Worm (Caenorhabditis elegans) whole organism, L4 larva: ENCODE data around the gene ZK546.2.
"Not testable (repeated sequence)": the region's sequence is repeated elsewhere in the genome, so short reads cannot be mapped to it uniquely, and the experiment has no call there.

Source experiments
- F26F4.8 ChIP-seq: fragments of 200-800 bp; sonication (Bioruptor generic); conservative IDR thresholded peaks from 2 replicates; pipeline ENCODE4 v1.3.6; 2022; ENCODE audit warnings: missing genetic modification characterization, missing compliant biosample characterization
- F37D6.2 ChIP-seq: sonication (generic microtip); optimal IDR thresholded peaks from 2 replicates; lab custom pipeline; 2016; ENCODE audit warnings: mild to moderate bottlenecking, missing genetic modification characterization, missing compliant biosample characterization
- F44E2.7 ChIP-seq: fragments of 200-800 bp; sonication (Bioruptor generic); IDR thresholded peaks from 2 replicates; pipeline ENCODE4 v2.1.2; 2022; ENCODE audit warnings: missing genetic modification characterization, missing compliant biosample characterization
- F49E8.2 ChIP-seq: sonication (generic microtip); optimal IDR thresholded peaks from 2 replicates; lab custom pipeline; 2016; ENCODE audit warnings: missing compliant biosample characterization, mild to moderate bottlenecking, missing genetic modification characterization, borderline replicate concordance
- T20F7.1 ChIP-seq: fragments of 200-800 bp; sonication (Bioruptor generic); optimal IDR thresholded peaks from 2 replicates; lab custom pipeline; 2018; ENCODE audit warnings: mild to moderate bottlenecking, missing genetic modification characterization, missing compliant biosample characterization
- T26A8.4 ChIP-seq: fragments of 200-800 bp; sonication (Bioruptor generic); IDR thresholded peaks from 2 replicates; pipeline ENCODE4 v1.3.6; 2022; ENCODE audit warnings: missing genetic modification characterization, missing compliant biosample characterization
- Y48G9A.11 ChIP-seq: fragments of 200-800 bp; sonication (Bioruptor generic); IDR thresholded peaks from 2 replicates; pipeline ENCODE4 v1.3.6; 2022; ENCODE audit warnings: missing genetic modification reagents, missing genetic modification characterization, missing compliant biosample characterization
- Y5F2A.4 ChIP-seq: fragments of 200-800 bp; sonication (Bioruptor generic); optimal IDR thresholded peaks from 2 replicates; lab custom pipeline; 2018; ENCODE audit warnings: mild to moderate bottlenecking, missing genetic modification characterization, missing compliant biosample characterization
- aha-1 ChIP-seq: fragments of 150-350 bp; peaks from one replicate; lab custom pipeline; 2014; ENCODE audit warnings: missing biosample characterization, missing genetic modification characterization
- aly-2 ChIP-seq: sonication (generic microtip); optimal IDR thresholded peaks from 2 replicates; lab custom pipeline; 2018; ENCODE audit warnings: missing biosample characterization, missing genetic modification characterization
- ama-1 ChIP-seq: fragments of 150-350 bp; optimal IDR thresholded peaks from 2 replicates; lab custom pipeline; 2014; ENCODE audit warnings: inconsistent platforms, mixed read lengths
- arid-1 ChIP-seq: fragments of 200-800 bp; sonication (Bioruptor generic); conservative IDR thresholded peaks from 2 replicates; pipeline ENCODE4 v1.3.6; 2022; ENCODE audit warnings: missing genetic modification reagents, missing genetic modification characterization, missing compliant biosample characterization
- daf-16 ChIP-seq, 3 experiments: sonication (generic microtip); optimal IDR thresholded peaks; 2 replicates each; lab custom pipeline; 2016 to 2017; ENCODE audit warnings: missing genetic modification characterization in 3 of 3, missing genetic modification reagents in 3 of 3, mild to moderate bottlenecking in 2 of 3, missing compliant biosample characterization in 2 of 3, missing biosample characterization in 1 of 3, moderate library complexity in 1 of 3
- daf-19 ChIP-seq: fragments of 200-800 bp; sonication (Bioruptor generic); conservative IDR thresholded peaks from 2 replicates; pipeline ENCODE4 v1.3.6; 2022; ENCODE audit warnings: missing genetic modification characterization, missing compliant biosample characterization
- dmd-6 ChIP-seq: fragments of 200-800 bp; sonication (Bioruptor generic); IDR thresholded peaks from 2 replicates; pipeline ENCODE4 v1.3.6; 2022; ENCODE audit warnings: missing genetic modification reagents, missing genetic modification characterization, missing compliant biosample characterization
- dpl-1 ChIP-seq: fragments of 150-350 bp; optimal IDR thresholded peaks from 2 replicates; lab custom pipeline; 2014; ENCODE audit warnings: missing biosample characterization, missing genetic modification reagents, missing genetic modification characterization
- dve-1 ChIP-seq: sonication (generic microtip); optimal IDR thresholded peaks from 2 replicates; lab custom pipeline; 2017; ENCODE audit warnings: antibody characterized with exemption, mild to moderate bottlenecking, missing genetic modification characterization, missing compliant biosample characterization; ENCODE audit not compliant: insufficient read depth
- egl-43 ChIP-seq: fragments of 200-800 bp; sonication (Bioruptor generic); IDR thresholded peaks from 2 replicates; pipeline ENCODE4 v1.3.6; 2022; ENCODE audit warnings: missing genetic modification reagents, missing genetic modification characterization, missing compliant biosample characterization
- gei-8 ChIP-seq: fragments of 200-800 bp; sonication (Bioruptor generic); optimal IDR thresholded peaks from 2 replicates; lab custom pipeline; 2018; ENCODE audit warnings: mild to moderate bottlenecking, missing genetic modification characterization, missing compliant biosample characterization
- hlh-11 ChIP-seq: fragments of 200-800 bp; sonication (Bioruptor generic); optimal IDR thresholded peaks from 2 replicates; lab custom pipeline; 2018; ENCODE audit warnings: mild to moderate bottlenecking, missing genetic modification characterization, missing compliant biosample characterization
- hlh-30 ChIP-seq: sonication (generic microtip); optimal IDR thresholded peaks from 2 replicates; lab custom pipeline; 2017; ENCODE audit warnings: antibody characterized with exemption, mild to moderate bottlenecking, missing genetic modification characterization, missing compliant biosample characterization; ENCODE audit not compliant: insufficient read depth
- lin-1 ChIP-seq: fragments of 200-800 bp; sonication (Bioruptor generic); IDR thresholded peaks from 2 replicates; pipeline ENCODE4 v1.3.6; 2022; ENCODE audit warnings: missing genetic modification reagents, missing genetic modification characterization, missing compliant biosample characterization
- lin-13 ChIP-seq: fragments of 150-350 bp; optimal IDR thresholded peaks from 2 replicates; lab custom pipeline; 2014; ENCODE audit warnings: missing biosample characterization, missing genetic modification reagents, missing genetic modification characterization
- lin-38 ChIP-seq: fragments of 200-800 bp; sonication (Bioruptor generic); IDR thresholded peaks from 2 replicates; pipeline ENCODE4 v1.3.6; 2022; ENCODE audit warnings: missing genetic modification reagents, missing genetic modification characterization, missing compliant biosample characterization
- lir-3 ChIP-seq: sonication (generic microtip); optimal IDR thresholded peaks from 2 replicates; lab custom pipeline; 2016; ENCODE audit warnings: mild to moderate bottlenecking, missing genetic modification characterization, missing compliant biosample characterization
- lsy-2 ChIP-seq, 2 experiments: fragments of 150-350 bp in 1 of 2; sonication (generic microtip) in 1 of 2; optimal IDR thresholded peaks; 2 replicates each; lab custom pipeline; 2014 to 2017; ENCODE audit warnings: missing biosample characterization in 2 of 2, missing genetic modification characterization in 2 of 2
- mdt-29 ChIP-seq: fragments of 200-800 bp; sonication (Bioruptor generic); IDR thresholded peaks from 2 replicates; pipeline ENCODE4 v1.3.6; 2022; ENCODE audit warnings: missing genetic modification reagents, missing genetic modification characterization, missing compliant biosample characterization
- mep-1 ChIP-seq: fragments of 150-350 bp; sonication (generic microtip); optimal IDR thresholded peaks from 3 replicates; lab custom pipeline; 2014; ENCODE audit warnings: missing biosample characterization, missing genetic modification characterization
- mes-2 ChIP-seq: sonication (generic microtip); optimal IDR thresholded peaks from 2 replicates; lab custom pipeline; 2016; ENCODE audit warnings: missing genotype, mild to moderate bottlenecking, missing genetic modification characterization, missing compliant biosample characterization; ENCODE audit not compliant: poor library complexity, severe bottlenecking
- nhr-102 ChIP-seq: sonication (generic microtip); optimal IDR thresholded peaks from 2 replicates; lab custom pipeline; 2016; ENCODE audit warnings: mild to moderate bottlenecking, missing genetic modification characterization, moderate library complexity, missing compliant biosample characterization
- nhr-11 ChIP-seq: fragments of 150-350 bp; optimal IDR thresholded peaks from 2 replicates; lab custom pipeline; 2014; ENCODE audit warnings: missing biosample characterization, missing genetic modification characterization
- nhr-111 ChIP-seq: fragments of 200-800 bp; sonication (Bioruptor generic); optimal IDR thresholded peaks from 2 replicates; lab custom pipeline; 2018; ENCODE audit warnings: mild to moderate bottlenecking, missing genetic modification characterization, missing compliant biosample characterization
- nhr-48 ChIP-seq: sonication (generic microtip); optimal IDR thresholded peaks from 2 replicates; lab custom pipeline; 2016; ENCODE audit warnings: mild to moderate bottlenecking, missing genetic modification characterization, missing compliant biosample characterization
- nhr-6 ChIP-seq: fragments of 150-350 bp; optimal IDR thresholded peaks from 2 replicates; lab custom pipeline; 2014; ENCODE audit warnings: missing biosample characterization, missing genetic modification characterization
- pha-4 ChIP-seq, 2 experiments: fragments of 150-350 bp in 1 of 2; fragments of 200-800 bp in 1 of 2; sonication (Bioruptor generic) in 1 of 2; IDR thresholded peaks in 1 of 2; optimal IDR thresholded peaks in 1 of 2; 2 replicates each; pipeline versions ENCODE4 v1.3.6 to Lab custom; 2014 to 2022; ENCODE audit warnings: missing genetic modification characterization in 2 of 2, missing genetic modification reagents in 2 of 2, missing biosample characterization in 1 of 2, missing compliant biosample characterization in 1 of 2
- rbr-2 ChIP-seq: sonication (generic microtip); optimal IDR thresholded peaks from 2 replicates; lab custom pipeline; 2016; ENCODE audit warnings: missing genotype, missing genetic modification characterization, missing compliant biosample characterization
- spr-1 ChIP-seq: sonication (generic microtip); optimal IDR thresholded peaks from 2 replicates; lab custom pipeline; 2016; ENCODE audit warnings: mild to moderate bottlenecking, missing genetic modification characterization, missing compliant biosample characterization
- zip-2 ChIP-seq: fragments of 150-350 bp; optimal IDR thresholded peaks from 2 replicates; lab custom pipeline; 2014; ENCODE audit warnings: missing biosample characterization, missing genetic modification characterization

ZK546.2 gene

ce11 chrII:4945695-4946094 lies at the start of gene ZK546.2, which contains the start of gene gldi-11:
ZK546.2 (plus strand) TSS chrII:4946027.
gldi-11 (minus strand) TSS chrII:4945789.
- TF ChIP-seq lsy-2 (tag; optimal IDR thresholded peaks at IDR 0.05; lab: Kevin White, UChicago): peak in 1 of 2 experiments; percentile 41
- TF ChIP-seq ama-1 (lab: Kevin White, UChicago): no peak
- no peak for TF ChIP-seq nhr-6 (tag; lab: Kevin White, UChicago)
- no peak for TF ChIP-seq gei-8 (GFP tag; lab: Kevin White, UChicago)
- TF ChIP-seq aha-1 (tag; lab: Kevin White, UChicago): peak; percentile 84
- TF ChIP-seq F44E2.7 (GFP tag; lab: Robert Waterston, UW): no peak
- TF ChIP-seq T20F7.1 (GFP tag; lab: Kevin White, UChicago): peak; percentile 90
- no peak for TF ChIP-seq aly-2 (tag; lab: Kevin White, UChicago)
- TF ChIP-seq F37D6.2 (tag; lab: Kevin White, UChicago): no peak
- no peak for TF ChIP-seq lin-1 (GFP tag; lab: Robert Waterston, UW)

- TF ChIP-seq F44E2.7 (GFP tag; lab: Robert Waterston, UW); F26F4.8 (GFP tag; lab: Robert Waterston, UW); zip-2 (tag; lab: Kevin White, UChicago): not testable (repeated sequence)
- TF ChIP-seq, all 104 proteins: peak for 0; not testable (repeated sequence) for 104
Measured at ce11 chrII:4898529-4898928, 47.3 kb upstream of the ZK546.2 start, which contains the start of gene msp-32. msp-32 (plus strand) TSS chrII:4898829.

ce11 chrII:4902035-4902434 lies 43.8 kb upstream of the ZK546.2 start, which contains the start of gene R05F9.9:
R05F9.9 (minus strand) TSS chrII:4902100.
- TF ChIP-seq T26A8.4 (GFP tag; lab: Robert Waterston, UW) (0 out of 2 replicates have a peak, but pooled peaks have one; percentile 13), dve-1 (peak; percentile 58), spr-1 (tag; lab: Kevin White, UChicago) (peak; percentile 28), F37D6.2 (tag; lab: Kevin White, UChicago) (no peak), nhr-111 (GFP tag; lab: Kevin White, UChicago) (no peak), ama-1 (lab: Kevin White, UChicago) (peak; percentile 62), rbr-2 (tag; lab: Kevin White, UChicago) (peak; percentile 27), nhr-11 (tag; lab: Kevin White, UChicago) (no peak), Y5F2A.4 (GFP tag; lab: Kevin White, UChicago) (no peak), nhr-102 (tag; lab: Kevin White, UChicago) (peak; percentile 16), lir-3 (tag; lab: Kevin White, UChicago) (no peak), dmd-6 (GFP tag; lab: Robert Waterston, UW) (no peak), mep-1 (tag; lab: Kevin White, UChicago) (peak; percentile 70), lin-38 (GFP tag; lab: Robert Waterston, UW) (peak; percentile 77), F49E8.2 (peak; percentile 0), lin-13 (GFP tag; lab: Kevin White, UChicago) (peak; percentile 46), arid-1 (0 out of 2 replicates have a peak, but pooled peaks have one; percentile 10), lsy-2 (tag; optimal IDR thresholded peaks at IDR 0.05; lab: Kevin White, UChicago) (peak in 1 of 2 experiments; percentile 75), daf-19 (GFP tag; lab: Robert Waterston, UW) (0 out of 2 replicates have a peak, but pooled peaks have one; percentile 33), hlh-11 (tag; lab: Kevin White, UChicago) (peak; percentile 5), nhr-48 (peak; percentile 1), daf-16 (GFP tag; optimal IDR thresholded peaks at IDR 0.05; lab: Kevin White, UChicago) (no peak), daf-16 (tag; optimal IDR thresholded peaks at IDR 0.05; lab: Kevin White, UChicago) (peak; percentile 29), hlh-30 (tag; lab: Kevin White, UChicago) (peak; percentile 43), mdt-29 (GFP tag; lab: Robert Waterston, UW) (no peak), dpl-1 (peak; percentile 54), egl-43 (no peak), Y48G9A.11 (GFP tag; lab: Robert Waterston, UW) (no peak), T20F7.1 (GFP tag; lab: Kevin White, UChicago) (peak; percentile 66), aha-1 (tag; lab: Kevin White, UChicago) (peak; percentile 49), pha-4 (GFP tag; IDR thresholded peaks at IDR 0.05; lab: Robert Waterston, UW) (peak; percentile 22; the same call in 1 of the 2 replicates), pha-4 (tag; optimal IDR thresholded peaks at IDR 0.05; lab: Kevin White, UChicago) (no peak), mes-2 (tag; lab: Kevin White, UChicago) (peak; percentile 68)
